Worm (Caenorhabditis elegans): ENCODE measurements around the gene mab-23.

DNA sequence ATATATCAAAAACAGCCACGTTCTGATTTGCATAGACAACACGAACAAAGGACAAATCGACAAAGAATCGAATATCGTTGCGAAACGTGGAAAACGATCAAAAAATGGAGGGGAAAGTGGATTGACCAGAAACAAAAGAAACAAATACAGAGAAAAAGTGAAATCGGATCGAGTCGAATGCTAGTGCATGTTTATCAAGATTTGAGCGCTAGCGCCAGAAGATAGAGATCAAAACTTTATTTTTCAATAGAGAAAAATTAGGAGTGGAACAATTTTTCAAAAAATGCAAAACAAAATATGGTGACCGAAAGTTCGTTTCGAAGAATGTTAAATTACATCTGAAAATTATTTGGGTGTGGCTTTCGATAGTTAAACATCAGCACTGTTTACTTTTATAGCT lies 29.1 kb downstream of the mab-23 start:
- TF ChIP-seq cog-1 (tag; optimal IDR thresholded peaks at IDR 0.05) (no peak), tab-1 (GFP tag; IDR thresholded peaks at IDR 0.05) (no peak), flt-1 (GFP tag; IDR thresholded peaks at IDR 0.05) (no peak), ztf-23 (GFP tag; IDR thresholded peaks at IDR 0.05) (no peak)

Data from whole organism, midembryonic.